Worm (Caenorhabditis elegans): ENCODE data around the gene cnc-1.

cnc-1 gene

DNA sequence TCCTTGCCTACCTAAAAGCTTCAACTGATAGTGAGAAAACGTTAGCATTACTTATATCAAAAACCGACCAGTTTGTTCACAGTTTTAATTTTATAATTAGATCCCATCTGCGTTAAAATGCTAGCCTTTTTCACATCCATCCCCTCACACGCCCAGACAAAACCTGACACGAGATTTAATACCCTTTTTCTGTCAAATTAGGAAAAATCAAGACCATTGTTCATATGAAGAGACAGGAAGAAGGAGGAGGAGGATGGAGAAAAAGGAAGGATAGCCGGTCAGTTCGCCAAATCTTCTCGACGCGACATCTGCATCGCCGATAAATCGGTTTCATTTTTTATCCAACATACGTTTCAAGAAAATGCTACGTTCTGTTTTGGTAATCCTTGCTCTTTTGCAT, 3.6 kb upstream of the cnc-1 start, which contains the start of gene cnc-3:
TSS of gene cnc-3 (plus strand) at position 281 of the 400 bp plus-strand sequence.
- TF ChIP-seq T26A8.4 (GFP tag; IDR thresholded peaks at IDR 0.05) (peak; percentile 44), unc-62 (GFP tag; optimal IDR thresholded peaks at IDR 0.05 in 1 of 2) (peak in 1 of 2 experiments; percentile 85), unc-62 (tag; optimal IDR thresholded peaks at IDR 0.05) (no peak), egl-43 (GFP tag; IDR thresholded peaks at IDR 0.05) (no peak)

DNA sequence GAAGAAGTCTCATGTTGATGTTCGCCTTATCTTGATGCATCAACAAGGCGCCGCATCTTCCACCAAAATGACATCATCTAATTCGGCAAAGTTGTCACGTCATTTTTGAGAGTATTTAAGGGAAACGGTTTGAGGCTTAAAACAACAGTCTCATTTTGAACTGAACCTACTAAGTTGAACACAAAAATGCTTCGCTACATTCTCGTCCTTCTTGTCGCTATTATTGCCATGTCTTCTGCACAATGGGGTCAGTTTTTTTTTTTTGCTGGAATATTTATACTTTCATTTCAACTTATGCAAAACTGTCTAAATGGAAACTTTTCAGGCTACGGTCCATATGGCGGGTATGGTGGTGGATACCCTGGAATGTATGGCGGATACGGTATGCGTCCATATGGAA, 3.0 kb upstream of the cnc-1 start, which contains the start of gene cnc-4:
TSS of gene cnc-4 (plus strand) at position 117 of the 400 bp plus-strand sequence.
- TF ChIP-seq Y5F2A.4 (GFP tag; optimal IDR thresholded peaks at IDR 0.05) (no peak), daf-8 (GFP tag; IDR thresholded peaks at IDR 0.05) (no peak), dve-1 (tag; optimal IDR thresholded peaks at IDR 0.05; ENCODE audit: insufficient read depth) (no peak), duxl-1 (tag; optimal IDR thresholded peaks at IDR 0.05; ENCODE audit: poor library complexity) (no peak), zfp-2 (tag; optimal IDR thresholded peaks at IDR 0.05) (no peak), pha-4 (GFP tag; IDR thresholded peaks at IDR 0.05) (no peak), pha-4 (tag; optimal IDR thresholded peaks at IDR 0.05) (no peak), fos-1 (tag; optimal IDR thresholded peaks at IDR 0.05) (no peak), Y75B8A.6 (GFP tag; IDR thresholded peaks at IDR 0.05) (no peak), T26A8.4 (GFP tag; IDR thresholded peaks at IDR 0.05) (no peak), mes-2 (tag; optimal IDR thresholded peaks at IDR 0.05; ENCODE audit: poor library complexity, severe bottlenecking) (no peak), dmd-6 (GFP tag; IDR thresholded peaks at IDR 0.05) (no peak)

- TF ChIP-seq T20F7.1 (GFP tag; optimal IDR thresholded peaks at IDR 0.05): no peak
- TF ChIP-seq T26A8.4 (GFP tag; IDR thresholded peaks at IDR 0.05): no peak
- TF ChIP-seq Y105C5A.15 (GFP tag; IDR thresholded peaks at IDR 0.05): no peak
- no peak for TF ChIP-seq daf-12 (tag; optimal IDR thresholded peaks at IDR 0.05)
- TF ChIP-seq Y75B8A.6 (GFP tag; IDR thresholded peaks at IDR 0.05): no peak
These were observed 1.0 kb upstream of the cnc-1 start, which contains the start of gene cnc-5 for ce11 chrV:1445081-1445480. TSS of gene cnc-5 (plus strand) at chrV:1445381.

DNA sequence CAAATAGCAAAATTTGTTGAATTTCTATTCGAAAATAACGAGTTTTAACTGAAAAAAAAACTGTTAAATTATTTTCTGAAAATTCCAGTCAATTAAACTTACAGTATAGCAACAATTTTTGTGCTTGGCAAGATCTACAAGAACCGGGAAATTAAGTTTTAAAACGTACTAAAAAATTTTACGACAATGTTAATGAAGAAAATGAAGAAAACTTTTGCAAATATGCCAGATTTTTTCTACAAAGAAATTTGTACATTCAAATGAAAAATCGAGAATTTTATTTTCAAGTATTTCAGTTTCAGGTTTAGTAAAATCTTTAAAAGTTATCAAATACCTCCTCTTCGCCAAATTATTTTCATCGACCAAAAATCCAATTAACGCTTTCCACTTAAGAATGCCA, 2.0 kb downstream of the cnc-1 start, which contains the start of gene cnc-11:
TSS of gene cnc-11 (plus strand) at position 301 of the 400 bp plus-strand sequence.
- TF ChIP-seq unc-62 (GFP tag; optimal IDR thresholded peaks at IDR 0.05 in 1 of 2): peak in 1 of 2 experiments; percentile 65
- no peak for TF ChIP-seq unc-62 (tag; optimal IDR thresholded peaks at IDR 0.05)
- no peak for TF ChIP-seq ZK337.2 (GFP tag; IDR thresholded peaks at IDR 0.05)
- no peak for TF ChIP-seq lin-13 (GFP tag; optimal IDR thresholded peaks at IDR 0.05)

- TF ChIP-seq ztf-11 (tag; optimal IDR thresholded peaks at IDR 0.05) (no peak), F10B5.3 (tag; optimal IDR thresholded peaks at IDR 0.05) (no peak), daf-16 (GFP tag; optimal IDR thresholded peaks at IDR 0.05) (no peak), daf-16 (tag; optimal IDR thresholded peaks at IDR 0.05) (no peak), dmd-6 (GFP tag; IDR thresholded peaks at IDR 0.05) (peak; percentile 36), madf-5 (GFP tag; IDR thresholded peaks at IDR 0.05) (no peak), lir-3 (tag; optimal IDR thresholded peaks at IDR 0.05) (no peak), php-3 (GFP tag; IDR thresholded peaks at IDR 0.05) (no peak), dve-1 (tag; optimal IDR thresholded peaks at IDR 0.05; ENCODE audit: insufficient read depth) (no peak), nhr-42 (GFP tag; IDR thresholded peaks at IDR 0.05) (no peak), hlh-30 (tag; optimal IDR thresholded peaks at IDR 0.05; ENCODE audit: insufficient read depth) (peak; percentile 47), ceh-62 (tag; optimal IDR thresholded peaks at IDR 0.05) (no peak), ama-1 (optimal IDR thresholded peaks at IDR 0.05) (no peak), ceh-82 (tag; optimal IDR thresholded peaks at IDR 0.05) (no peak), zag-1 (tag; optimal IDR thresholded peaks at IDR 0.05) (no peak), Y48G9A.11 (GFP tag; IDR thresholded peaks at IDR 0.05) (no peak), set-16 (GFP tag; IDR thresholded peaks at IDR 0.05) (no peak), hlh-11 (tag; optimal IDR thresholded peaks at IDR 0.05) (peak; percentile 17), egl-43 (GFP tag; IDR thresholded peaks at IDR 0.05) (no peak), daf-8 (GFP tag; IDR thresholded peaks at IDR 0.05) (no peak), ZK546.5 (tag; optimal IDR thresholded peaks at IDR 0.05) (no peak), daf-12 (tag; optimal IDR thresholded peaks at IDR 0.05) (no peak), lin-13 (GFP tag; optimal IDR thresholded peaks at IDR 0.05) (no peak), aly-2 (tag; optimal IDR thresholded peaks at IDR 0.05) (no peak), mdl-1 (tag; optimal IDR thresholded peaks at IDR 0.05) (peak in 1 of 2 experiments; percentile 19), gei-8 (GFP tag; optimal IDR thresholded peaks at IDR 0.05) (no peak), zip-2 (tag; optimal IDR thresholded peaks at IDR 0.05) (no peak), cey-2 (tag; optimal IDR thresholded peaks at IDR 0.05; ENCODE audit: borderline replicate concordance, insufficient read depth) (peak; percentile 16), F49E8.2 (tag; optimal IDR thresholded peaks at IDR 0.05; ENCODE audit: borderline replicate concordance) (no peak)
These were observed 5.2 kb downstream of the cnc-1 start, which contains the start of gene R09B5.11 for ce11 chrV:1438832-1439231. TSS of gene R09B5.11 (plus strand) at chrV:1439205.
